Fruit fly (Drosophila melanogaster) whole organism, embryonic: ENCODE data around the gene Ssadh.

Source experiments
- Atf-2 ChIP-seq: fragments of 200-800 bp; sonication (Bioruptor generic); optimal IDR thresholded peaks from 2 replicates; lab custom pipeline; 2016; ENCODE audit warnings: missing biosample characterization, missing genetic modification characterization
- Atf3 ChIP-seq: fragments of 200-800 bp; sonication (Bioruptor generic); optimal IDR thresholded peaks from 3 replicates; lab custom pipeline; 2016; ENCODE audit warnings: missing biosample characterization, missing genetic modification characterization
- CG10267 ChIP-seq: fragments of 200-800 bp; sonication (Bioruptor generic); optimal IDR thresholded peaks from 2 replicates; lab custom pipeline; 2018; ENCODE audit warnings: missing biosample characterization, mild to moderate bottlenecking, missing genetic modification characterization, moderate library complexity
- CG11085 ChIP-seq: fragments of 200-800 bp; sonication (Bioruptor generic); IDR thresholded peaks from 2 replicates; pipeline ENCODE4 v1.3.6; 2022; ENCODE audit warnings: missing biosample characterization, missing genetic modification characterization
- CG11504 ChIP-seq: fragments of 200-800 bp; sonication (Bioruptor generic); optimal IDR thresholded peaks from 3 replicates; lab custom pipeline; 2019; ENCODE audit warnings: missing biosample characterization, mild to moderate bottlenecking, missing genetic modification characterization, moderate library complexity
- CG1233 ChIP-seq: fragments of 200-800 bp; sonication (Bioruptor generic); optimal IDR thresholded peaks from 4 replicates; lab custom pipeline; 2018; ENCODE audit warnings: missing biosample characterization, mild to moderate bottlenecking, missing genetic modification characterization
- CG12391 ChIP-seq: fragments of 200-800 bp; sonication (Bioruptor generic); optimal IDR thresholded peaks from 3 replicates; lab custom pipeline; 2018; ENCODE audit warnings: missing biosample characterization, mild to moderate bottlenecking, missing genetic modification characterization, moderate library complexity
- CG12942 ChIP-seq: fragments of 200-800 bp; sonication (Bioruptor generic); optimal IDR thresholded peaks from 3 replicates; lab custom pipeline; 2016; ENCODE audit warnings: missing biosample characterization, missing genetic modification characterization
- CG13123 ChIP-seq: fragments of 200-800 bp; sonication (Bioruptor generic); optimal IDR thresholded peaks from 2 replicates; lab custom pipeline; 2016; ENCODE audit warnings: missing biosample characterization, missing genetic modification characterization
- CG17359 ChIP-seq: fragments of 200-800 bp; sonication (Bioruptor generic); optimal IDR thresholded peaks from 3 replicates; lab custom pipeline; 2018; ENCODE audit warnings: missing biosample characterization, mild to moderate bottlenecking, missing genetic modification characterization, moderate library complexity
- CG17802 ChIP-seq: fragments of 200-800 bp; sonication (Bioruptor generic); optimal IDR thresholded peaks from 2 replicates; lab custom pipeline; 2018; ENCODE audit warnings: missing biosample characterization, mild to moderate bottlenecking, missing genetic modification characterization, moderate library complexity
- CG18619 ChIP-seq: fragments of 200-800 bp; sonication (Bioruptor generic); optimal IDR thresholded peaks from 3 replicates; lab custom pipeline; 2017; ENCODE audit warnings: missing biosample characterization, mild to moderate bottlenecking, missing genetic modification characterization
- CG2712 ChIP-seq: fragments of 200-800 bp; optimal IDR thresholded peaks from 3 replicates; lab custom pipeline; 2019; ENCODE audit warnings: missing biosample characterization, mild to moderate bottlenecking, missing genetic modification characterization, moderate library complexity
- CG2889 ChIP-seq: fragments of 200-800 bp; sonication (Bioruptor generic); IDR thresholded peaks from 3 replicates; pipeline ENCODE4 v1.3.6; 2022; ENCODE audit warnings: missing biosample characterization, missing genetic modification characterization
- CG31365 ChIP-seq: fragments of 200-800 bp; sonication (Bioruptor generic); optimal IDR thresholded peaks from 2 replicates; lab custom pipeline; 2018; ENCODE audit warnings: missing biosample characterization, mild to moderate bottlenecking, missing genetic modification characterization
- CG3407 ChIP-seq: fragments of 200-800 bp; sonication (Bioruptor generic); optimal IDR thresholded peaks from 2 replicates; lab custom pipeline; 2018; ENCODE audit warnings: missing biosample characterization, mild to moderate bottlenecking, missing genetic modification characterization
- CG8281 ChIP-seq: fragments of 200-800 bp; sonication (Bioruptor generic); optimal IDR thresholded peaks from 2 replicates; lab custom pipeline; 2018; ENCODE audit warnings: missing biosample characterization, mild to moderate bottlenecking, missing genetic modification characterization, moderate library complexity
- CG9215 ChIP-seq: fragments of 200-800 bp; sonication (Bioruptor generic); IDR thresholded peaks from 2 replicates; pipeline ENCODE4 v1.3.6; 2022; ENCODE audit warnings: missing biosample characterization, missing genetic modification characterization
- CG9817 ChIP-seq: fragments of 200-800 bp; sonication (Bioruptor generic); optimal IDR thresholded peaks from 2 replicates; lab custom pipeline; 2018; ENCODE audit warnings: missing biosample characterization, mild to moderate bottlenecking, missing genetic modification characterization, moderate library complexity
- Ets65A ChIP-seq: fragments of 200-800 bp; sonication (Bioruptor generic); peaks from one replicate; lab custom pipeline; 2016; ENCODE audit warnings: missing biosample characterization, missing genetic modification characterization
- GATAe ChIP-seq: fragments of 200-800 bp; sonication (Bioruptor generic); conservative IDR thresholded peaks from 2 replicates; pipeline ENCODE4 v1.3.6; 2022; ENCODE audit warnings: missing biosample characterization, missing genetic modification characterization
- HHEX ChIP-seq: fragments of 200-800 bp; sonication (Bioruptor generic); optimal IDR thresholded peaks from 3 replicates; lab custom pipeline; 2017; ENCODE audit warnings: missing biosample characterization, mild to moderate bottlenecking, missing genetic modification characterization, missing genetic modification reagents
- Hmx ChIP-seq: fragments of 200-800 bp; sonication (Bioruptor generic); optimal IDR thresholded peaks from 2 replicates; lab custom pipeline; 2016; ENCODE audit warnings: missing biosample characterization, missing genetic modification characterization
- Lhr ChIP-seq: fragments of 200-800 bp; sonication (Bioruptor generic); optimal IDR thresholded peaks from 3 replicates; lab custom pipeline; 2017; ENCODE audit warnings: mild to moderate bottlenecking, missing biosample characterization, missing genetic modification reagents, missing genetic modification characterization
- Xrp1 ChIP-seq: fragments of 200-800 bp; sonication (Bioruptor generic); IDR thresholded peaks from 2 replicates; pipeline ENCODE4 v1.3.6; 2022; ENCODE audit warnings: missing biosample characterization, missing genetic modification characterization
- ash1 ChIP-seq: fragments of 200-800 bp; sonication (Bioruptor generic); optimal IDR thresholded peaks from 2 replicates; lab custom pipeline; 2018; ENCODE audit warnings: missing biosample characterization, mild to moderate bottlenecking, missing genetic modification characterization
- az2 ChIP-seq: fragments of 200-800 bp; sonication (Bioruptor generic); optimal IDR thresholded peaks from 3 replicates; lab custom pipeline; 2016; ENCODE audit warnings: missing biosample characterization, missing genetic modification characterization
- bab2 ChIP-seq: fragments of 200-800 bp; sonication (Bioruptor generic); optimal IDR thresholded peaks from 2 replicates; lab custom pipeline; 2016; ENCODE audit warnings: missing biosample characterization, missing genetic modification characterization
- bsh ChIP-seq, 2 experiments: fragments of 200-800 bp; sonication (Bioruptor generic); optimal IDR thresholded peaks; 2 replicates each; lab custom pipeline; 2017 to 2018; ENCODE audit warnings: mild to moderate bottlenecking in 2 of 2, missing biosample characterization in 2 of 2, missing genetic modification characterization in 2 of 2, moderate library complexity in 1 of 2
- dati ChIP-seq: fragments of 200-800 bp; sonication (Bioruptor generic); IDR thresholded peaks from 2 replicates; pipeline ENCODE4 v1.3.6; 2022; ENCODE audit warnings: missing biosample characterization, missing genetic modification characterization
- disco-r ChIP-seq: fragments of 200-800 bp; sonication (Bioruptor generic); optimal IDR thresholded peaks from 2 replicates; lab custom pipeline; 2016; ENCODE audit warnings: missing biosample characterization, missing genetic modification characterization
- gsb-n ChIP-seq: fragments of 200-800 bp; sonication (Bioruptor generic); optimal IDR thresholded peaks from 3 replicates; lab custom pipeline; 2018; ENCODE audit warnings: missing biosample characterization, mild to moderate bottlenecking, missing genetic modification characterization
- gt ChIP-seq: fragments of 200-800 bp; sonication (Bioruptor generic); IDR thresholded peaks from 2 replicates; pipeline ENCODE4 v1.3.6; 2022; ENCODE audit warnings: missing biosample characterization, missing genetic modification characterization
- inv ChIP-seq: fragments of 200-800 bp; sonication (Bioruptor generic); IDR thresholded peaks from 2 replicates; pipeline ENCODE4 v1.3.6; 2022; ENCODE audit warnings: missing biosample characterization, missing genetic modification characterization; ENCODE audit not compliant: partially characterized antibody
- lbe ChIP-seq: fragments of 200-800 bp; sonication (Bioruptor generic); optimal IDR thresholded peaks from 2 replicates; lab custom pipeline; 2016; ENCODE audit warnings: missing biosample characterization, mild to moderate bottlenecking, missing genetic modification characterization
- maf-S ChIP-seq: fragments of 200-800 bp; sonication (Bioruptor generic); optimal IDR thresholded peaks from 2 replicates; lab custom pipeline; 2016; ENCODE audit warnings: missing biosample characterization, missing genetic modification characterization
- pb ChIP-seq: fragments of 200-800 bp; sonication (Bioruptor generic); optimal IDR thresholded peaks from 3 replicates; lab custom pipeline; 2016; ENCODE audit warnings: missing biosample characterization, missing genetic modification characterization
- pros ChIP-seq: fragments of 200-800 bp; sonication (Bioruptor generic); optimal IDR thresholded peaks from 3 replicates; lab custom pipeline; 2019; ENCODE audit warnings: missing biosample characterization, mild to moderate bottlenecking, missing genetic modification characterization, moderate library complexity
- repo ChIP-seq: fragments of 200-800 bp; sonication (Bioruptor generic); optimal IDR thresholded peaks from 2 replicates; lab custom pipeline; 2016; ENCODE audit warnings: missing biosample characterization, missing genetic modification characterization
- run ChIP-seq: fragments of 200-800 bp; sonication (Bioruptor generic); optimal IDR thresholded peaks from 3 replicates; lab custom pipeline; 2018; ENCODE audit warnings: missing biosample characterization, mild to moderate bottlenecking, missing genetic modification characterization
- sima ChIP-seq: fragments of 200-800 bp; sonication (Bioruptor generic); optimal IDR thresholded peaks from 2 replicates; lab custom pipeline; 2016; ENCODE audit warnings: missing biosample characterization, missing genetic modification characterization
- slou ChIP-seq: fragments of 200-800 bp; sonication (Bioruptor generic); optimal IDR thresholded peaks from 3 replicates; lab custom pipeline; 2016; ENCODE audit warnings: missing biosample characterization, missing genetic modification characterization
- sna ChIP-seq: fragments of 200-800 bp; sonication (Bioruptor generic); IDR thresholded peaks from 2 replicates; pipeline ENCODE4 v1.3.6; 2022; ENCODE audit warnings: missing biosample characterization, missing genetic modification characterization; ENCODE audit not compliant: partially characterized antibody
- tap ChIP-seq: fragments of 200-800 bp; optimal IDR thresholded peaks from 3 replicates; lab custom pipeline; 2019; ENCODE audit warnings: missing biosample characterization, mild to moderate bottlenecking, missing genetic modification characterization, moderate library complexity
- tin ChIP-seq: fragments of 200-800 bp; sonication (Bioruptor generic); optimal IDR thresholded peaks from 3 replicates; lab custom pipeline; 2016; ENCODE audit warnings: missing biosample characterization, missing genetic modification characterization
- tio ChIP-seq: fragments of 200-800 bp; sonication (Bioruptor generic); optimal IDR thresholded peaks from 2 replicates; lab custom pipeline; 2017; ENCODE audit warnings: missing biosample characterization, missing genetic modification characterization, inconsistent platforms
- tll ChIP-seq, 2 experiments: fragments of 200-800 bp in 1 of 2; fragments of >200 bp in 1 of 2; sonication (Bioruptor generic) in 1 of 2; optimal IDR thresholded peaks; 2 replicates each; lab custom pipeline; 2017 to 2019; ENCODE audit warnings: missing biosample characterization in 2 of 2, missing genetic modification characterization in 2 of 2, mild to moderate bottlenecking in 1 of 2, moderate library complexity in 1 of 2
- twi ChIP-seq: fragments of 200-800 bp; optimal IDR thresholded peaks from 2 replicates; lab custom pipeline; 2019; ENCODE audit warnings: missing biosample characterization, mild to moderate bottlenecking, missing genetic modification characterization, moderate library complexity
- zen2 ChIP-seq: fragments of 200-800 bp; sonication (Bioruptor generic); IDR thresholded peaks from 3 replicates; pipeline ENCODE4 v1.3.6; 2022; ENCODE audit warnings: missing biosample characterization, missing genetic modification characterization; ENCODE audit not compliant: partially characterized antibody

Ssadh gene

dm6 chr3R:25646882-25647518 lies 20.3 kb upstream of the Ssadh start (continued):
- TF ChIP-seq az2 (peak; percentile 90), maf-S (GFP tag; lab: Kevin White, UChicago) (peak; percentile 95), Xrp1 (GFP tag; lab: Robert Waterston, UW) (peak; percentile 85), pros (GFP tag; lab: Kevin White, UChicago) (peak; percentile 34), CG9817 (peak; percentile 95), CG2889 (GFP tag; lab: Robert Waterston, UW) (peak; percentile 86), CG10267 (tag; lab: Kevin White, UChicago) (peak; percentile 88), Atf3 (peak; percentile 94), gt (GFP tag; lab: Robert Waterston, UW) (peak; percentile 79), tap (peak; percentile 70), CG18619 (GFP tag; lab: Kevin White, UChicago) (peak; percentile 90), Atf-2 (GFP tag; lab: Kevin White, UChicago) (peak; percentile 93), CG1233 (peak; percentile 90), repo (GFP tag; lab: Kevin White, UChicago) (peak; percentile 90), Hmx (GFP tag; lab: Kevin White, UChicago) (peak; percentile 89), sima (GFP tag; lab: Kevin White, UChicago) (peak; percentile 63), CG17802 (tag; lab: Kevin White, UChicago) (peak; percentile 76), bsh (GFP tag; optimal IDR thresholded peaks at IDR 0.05; lab: Kevin White, UChicago) (peak in 1 of 2 experiments; percentile 86), lbe (peak; percentile 66), gsb-n (tag; lab: Kevin White, UChicago) (peak; percentile 86), run (tag; lab: Kevin White, UChicago) (peak; percentile 77), CG11504 (tag; lab: Kevin White, UChicago) (peak; percentile 92), CG13123 (GFP tag; lab: Kevin White, UChicago) (peak; percentile 86), CG12942 (GFP tag; lab: Kevin White, UChicago) (peak; percentile 92), CG31365 (tag; lab: Kevin White, UChicago) (peak; percentile 61), CG2712 (peak; percentile 92), disco-r (peak; percentile 76), Lhr (GFP tag; lab: Kevin White, UChicago) (peak; percentile 93), CG8281 (peak; percentile 72), GATAe (GFP tag; lab: Robert Waterston, UW) (peak; percentile 50; the same call in 1 of the 2 replicates), CG3407 (GFP tag; lab: Kevin White, UChicago) (peak; percentile 77), CG12391 (tag; lab: Kevin White, UChicago) (peak; percentile 95), CG9215 (GFP tag; lab: Robert Waterston, UW) (peak; percentile 94), zen2 (0 out of 3 replicates have a peak, but pooled peaks have one; percentile 66), sna (GFP tag; lab: Robert Waterston, UW) (peak; percentile 96), tin (GFP tag; lab: Kevin White, UChicago) (peak; percentile 96), ash1 (GFP tag; lab: Kevin White, UChicago) (peak; percentile 63), pb (GFP tag; lab: Kevin White, UChicago) (peak; percentile 90), twi (peak; percentile 89), slou (GFP tag; lab: Kevin White, UChicago) (peak; percentile 92), tio (GFP tag; lab: Kevin White, UChicago) (peak; percentile 86), dati (GFP tag; lab: Robert Waterston, UW) (0 out of 2 replicates have a peak, but pooled peaks have one; percentile 40), CG11085 (GFP tag; lab: Robert Waterston, UW) (peak; percentile 91), bab2 (peak; percentile 97), CG17359 (tag; lab: Kevin White, UChicago) (peak; percentile 84), inv (GFP tag; lab: Robert Waterston, UW) (peak; percentile 91), Ets65A (GFP tag; lab: Kevin White, UChicago) (peak; percentile 100), tll (GFP tag; optimal IDR thresholded peaks at IDR 0.05; lab: Kevin White, UChicago) (peak; percentile 58 to 74), HHEX (GFP tag; lab: Kevin White, UChicago) (peak; percentile 87)
